Worm (Caenorhabditis elegans): ENCODE data around the gene Y22D7AL.10.

ce11 chrIII:1610938-1611337 is 7.8 kb downstream of the Y22D7AL.10 start:
- TF ChIP-seq nhr-237 (tag; optimal IDR thresholded peaks at IDR 0.05): no peak
- no peak for TF ChIP-seq unc-130 (tag; optimal IDR thresholded peaks at IDR 0.05)
- TF ChIP-seq nhr-76 (tag; optimal IDR thresholded peaks at IDR 0.05): no peak
- no peak for TF ChIP-seq elt-3 (tag; optimal IDR thresholded peaks at IDR 0.05)
- TF ChIP-seq elt-2 (tag; optimal IDR thresholded peaks at IDR 0.05): no peak
- TF ChIP-seq nhr-28 (tag; optimal IDR thresholded peaks at IDR 0.05): no peak
- TF ChIP-seq lin-39 (tag; optimal IDR thresholded peaks at IDR 0.05): no peak
- TF ChIP-seq mef-2 (tag; optimal IDR thresholded peaks at IDR 0.05): no peak
- no peak for TF ChIP-seq unc-30 (tag; optimal IDR thresholded peaks at IDR 0.05)
- no peak for TF ChIP-seq ama-1 (optimal IDR thresholded peaks at IDR 0.05)
- TF ChIP-seq ets-5 (GFP tag; IDR thresholded peaks at IDR 0.05): no peak
